Worm (Caenorhabditis elegans) whole organism, early embryonic: ENCODE measurements around the gene ZK632.4.

Experiments
- ceh-13 ChIP-seq: fragments of 200-800 bp; sonication (Bioruptor generic); optimal IDR thresholded peaks from 2 replicates; lab custom pipeline; 2018; ENCODE audit warnings: mild to moderate bottlenecking, missing genetic modification characterization, missing compliant biosample characterization
- hmg-4 ChIP-seq: fragments of 200-800 bp; sonication (Bioruptor generic); optimal IDR thresholded peaks from 2 replicates; lab custom pipeline; 2018; ENCODE audit warnings: mild to moderate bottlenecking, missing genetic modification characterization, missing compliant biosample characterization
- sea-1 ChIP-seq: fragments of 200-800 bp; sonication (Bioruptor generic); conservative IDR thresholded peaks from 2 replicates; pipeline ENCODE4 v1.3.6; 2022; ENCODE audit warnings: missing genetic modification characterization, missing compliant biosample characterization

- TF ChIP-seq hmg-4 (GFP tag; lab: Kevin White, UChicago) (no peak), ceh-13 (GFP tag; lab: Kevin White, UChicago) (no peak), sea-1 (GFP tag; lab: Robert Waterston, UW) (no peak)
These were observed 40.2 kb downstream of the ZK632.4 start for ce11 chrIII:9767095-9767494.
